Worm (Caenorhabditis elegans) whole organism, late embryonic: ENCODE data around the gene arl-1.
A peak's percentile ranks its signal among the peaks of the same experiment; 100 is the strongest.

Experiments
- C08G9.2 ChIP-seq: sonication (generic microtip); optimal IDR thresholded peaks from 2 replicates; lab custom pipeline; 2016; ENCODE audit warnings: mild to moderate bottlenecking, missing genetic modification characterization, moderate library complexity, missing compliant biosample characterization
- C38D4.7 ChIP-seq: fragments of 200-800 bp; sonication (Bioruptor generic); optimal IDR thresholded peaks from 2 replicates; lab custom pipeline; 2018; ENCODE audit warnings: mild to moderate bottlenecking, missing genetic modification characterization, moderate library complexity, missing compliant biosample characterization
- K02D7.2 ChIP-seq: sonication (generic microtip); optimal IDR thresholded peaks from 2 replicates; lab custom pipeline; 2017; ENCODE audit warnings: mild to moderate bottlenecking, missing genetic modification characterization, missing compliant biosample characterization
- K09A11.1 ChIP-seq: sonication (generic microtip); optimal IDR thresholded peaks from 2 replicates; lab custom pipeline; 2017; ENCODE audit warnings: antibody characterized with exemption, mild to moderate bottlenecking, missing genetic modification characterization, missing compliant biosample characterization; ENCODE audit not compliant: insufficient read depth
- Y22D7AL.16 ChIP-seq: sonication (generic microtip); optimal IDR thresholded peaks from 2 replicates; lab custom pipeline; 2016; ENCODE audit warnings: missing genetic modification characterization, missing compliant biosample characterization
- ahr-1 ChIP-seq: sonication (generic microtip); optimal IDR thresholded peaks from 2 replicates; lab custom pipeline; 2016; ENCODE audit warnings: missing genetic modification characterization, missing compliant biosample characterization
- ama-1 ChIP-seq: fragments of 150-350 bp; optimal IDR thresholded peaks from 2 replicates; lab custom pipeline; 2014
- ceh-14 ChIP-seq: sonication (generic microtip); optimal IDR thresholded peaks from 2 replicates; lab custom pipeline; 2016; ENCODE audit warnings: missing genotype, missing genetic modification characterization, missing compliant biosample characterization
- ceh-22 ChIP-seq: sonication (generic microtip); optimal IDR thresholded peaks from 2 replicates; lab custom pipeline; 2017; ENCODE audit warnings: missing biosample characterization, missing genetic modification characterization
- ceh-24 ChIP-seq: sonication (generic microtip); optimal IDR thresholded peaks from 2 replicates; lab custom pipeline; 2016; ENCODE audit warnings: mild to moderate bottlenecking, missing genetic modification characterization, missing compliant biosample characterization
- ceh-30 ChIP-seq: fragments of 150-350 bp; optimal IDR thresholded peaks from 2 replicates; lab custom pipeline; 2014; ENCODE audit warnings: missing biosample characterization, missing genetic modification characterization
- ceh-31 ChIP-seq: sonication (generic microtip); optimal IDR thresholded peaks from 2 replicates; lab custom pipeline; 2016; ENCODE audit warnings: missing genetic modification characterization, missing compliant biosample characterization
- ceh-34 ChIP-seq: sonication (generic microtip); optimal IDR thresholded peaks from 2 replicates; lab custom pipeline; 2016; ENCODE audit warnings: mild to moderate bottlenecking, missing genetic modification characterization, missing compliant biosample characterization
- ceh-48 ChIP-seq: sonication (generic microtip); optimal IDR thresholded peaks from 2 replicates; lab custom pipeline; 2016; ENCODE audit warnings: missing genetic modification characterization, inconsistent platforms, missing compliant biosample characterization
- ceh-9 ChIP-seq: sonication (generic microtip); optimal IDR thresholded peaks from 2 replicates; lab custom pipeline; 2016; ENCODE audit warnings: mild to moderate bottlenecking, missing genetic modification characterization, inconsistent platforms, missing compliant biosample characterization
- che-1 ChIP-seq: sonication (generic microtip); optimal IDR thresholded peaks from 2 replicates; lab custom pipeline; 2016; ENCODE audit warnings: mild to moderate bottlenecking, missing genetic modification characterization, missing compliant biosample characterization
- dve-1 ChIP-seq: sonication (generic microtip); optimal IDR thresholded peaks from 2 replicates; lab custom pipeline; 2017; ENCODE audit warnings: antibody characterized with exemption, mild to moderate bottlenecking, missing genetic modification characterization, missing compliant biosample characterization
- elt-2 ChIP-seq: sonication (generic microtip); optimal IDR thresholded peaks from 2 replicates; lab custom pipeline; 2016; ENCODE audit warnings: missing genetic modification reagents, missing genetic modification characterization, missing compliant biosample characterization
- elt-4 ChIP-seq: sonication (generic microtip); optimal IDR thresholded peaks from 2 replicates; lab custom pipeline; 2016; ENCODE audit warnings: missing genetic modification characterization, missing compliant biosample characterization
- eyg-1 ChIP-seq: sonication (generic microtip); optimal IDR thresholded peaks from 2 replicates; lab custom pipeline; 2016; ENCODE audit warnings: missing genotype, missing genetic modification characterization, missing compliant biosample characterization
- fax-1 ChIP-seq: sonication (generic microtip); optimal IDR thresholded peaks from 2 replicates; lab custom pipeline; 2016; ENCODE audit warnings: missing genotype, missing genetic modification characterization, missing compliant biosample characterization
- fkh-10 ChIP-seq: fragments of 150-350 bp; optimal IDR thresholded peaks from 2 replicates; lab custom pipeline; 2014; ENCODE audit warnings: missing biosample characterization, missing genetic modification reagents, missing genetic modification characterization
- fkh-6 ChIP-seq: sonication (generic microtip); optimal IDR thresholded peaks from 2 replicates; lab custom pipeline; 2016; ENCODE audit warnings: missing genetic modification characterization, missing compliant biosample characterization
- hlh-13 ChIP-seq: fragments of 200-800 bp; sonication (Bioruptor generic); optimal IDR thresholded peaks from 2 replicates; lab custom pipeline; 2018; ENCODE audit warnings: mild to moderate bottlenecking, missing genetic modification characterization, missing compliant biosample characterization
- hlh-6 ChIP-seq: sonication (generic microtip); optimal IDR thresholded peaks from 2 replicates; lab custom pipeline; 2016; ENCODE audit warnings: missing genotype, missing genetic modification characterization, missing compliant biosample characterization
- hlh-8 ChIP-seq: sonication (generic microtip); optimal IDR thresholded peaks from 2 replicates; lab custom pipeline; 2016; ENCODE audit warnings: missing genotype, missing genetic modification characterization, missing compliant biosample characterization
- lim-6 ChIP-seq: sonication (generic microtip); optimal IDR thresholded peaks from 2 replicates; lab custom pipeline; 2016; ENCODE audit warnings: missing genetic modification characterization, missing compliant biosample characterization
- lin-11 ChIP-seq: fragments of 200-800 bp; sonication (Bioruptor generic); optimal IDR thresholded peaks from 2 replicates; lab custom pipeline; 2018; ENCODE audit warnings: mild to moderate bottlenecking, missing genetic modification characterization, missing compliant biosample characterization
- mec-3 ChIP-seq: sonication (generic microtip); optimal IDR thresholded peaks from 2 replicates; lab custom pipeline; 2016; ENCODE audit warnings: borderline replicate concordance, missing genetic modification characterization, missing compliant biosample characterization
- nfya-1 ChIP-seq: sonication (generic microtip); optimal IDR thresholded peaks from 2 replicates; lab custom pipeline; 2017; ENCODE audit warnings: missing genetic modification characterization, mild to moderate bottlenecking, missing compliant biosample characterization, antibody characterized with exemption, moderate library complexity
- nhr-11 ChIP-seq: fragments of 150-350 bp; optimal IDR thresholded peaks from 2 replicates; lab custom pipeline; 2014; ENCODE audit warnings: missing biosample characterization, missing genetic modification characterization
- nhr-232 ChIP-seq: sonication (generic microtip); optimal IDR thresholded peaks from 2 replicates; lab custom pipeline; 2016; ENCODE audit warnings: missing genetic modification characterization, missing compliant biosample characterization
- npax-4 ChIP-seq: sonication (generic microtip); optimal IDR thresholded peaks from 2 replicates; lab custom pipeline; 2016; ENCODE audit warnings: missing genetic modification characterization, missing compliant biosample characterization
- pax-1 ChIP-seq: fragments of 150-350 bp; optimal IDR thresholded peaks from 2 replicates; lab custom pipeline; 2014; ENCODE audit warnings: missing biosample characterization, missing genetic modification characterization
- pha-4 ChIP-seq: fragments of 150-350 bp; optimal IDR thresholded peaks from 2 replicates; lab custom pipeline; 2018; ENCODE audit warnings: missing biosample characterization, missing genetic modification reagents, missing genetic modification characterization
- pros-1 ChIP-seq: fragments of 150-350 bp; optimal IDR thresholded peaks from 2 replicates; lab custom pipeline; 2014; ENCODE audit warnings: missing biosample characterization, missing genetic modification reagents, missing genetic modification characterization
- ref-2 ChIP-seq: sonication (generic microtip); optimal IDR thresholded peaks from 2 replicates; lab custom pipeline; 2016; ENCODE audit warnings: missing genetic modification characterization, missing compliant biosample characterization
- rnt-1 ChIP-seq: sonication (generic microtip); optimal IDR thresholded peaks from 2 replicates; lab custom pipeline; 2016; ENCODE audit warnings: missing genetic modification characterization, missing compliant biosample characterization
- sdc-2 ChIP-seq: sonication (generic microtip); optimal IDR thresholded peaks from 2 replicates; lab custom pipeline; 2016; ENCODE audit warnings: missing genotype, missing genetic modification characterization, missing compliant biosample characterization
- sox-2 ChIP-seq: fragments of 200-800 bp; sonication (Bioruptor generic); IDR thresholded peaks from 2 replicates; pipeline ENCODE4 v1.3.6; 2022; ENCODE audit warnings: missing genetic modification reagents, missing genetic modification characterization, missing compliant biosample characterization
- sox-4 ChIP-seq: sonication (generic microtip); optimal IDR thresholded peaks from 2 replicates; lab custom pipeline; 2017; ENCODE audit warnings: mild to moderate bottlenecking, missing genetic modification characterization, inconsistent platforms, missing compliant biosample characterization
- tbx-2 ChIP-seq: sonication (generic microtip); optimal IDR thresholded peaks from 2 replicates; lab custom pipeline; 2016; ENCODE audit warnings: missing genetic modification characterization, missing compliant biosample characterization
- tbx-7 ChIP-seq: sonication (generic microtip); optimal IDR thresholded peaks from 2 replicates; lab custom pipeline; 2016; ENCODE audit warnings: missing genotype, missing genetic modification characterization, missing compliant biosample characterization
- unc-3 ChIP-seq, 2 experiments: fragments of 200-800 bp in 1 of 2; sonication (Bioruptor generic) in 1 of 2; sonication (generic microtip) in 1 of 2; conservative IDR thresholded peaks in 1 of 2; optimal IDR thresholded peaks in 1 of 2; 2 replicates each; pipeline versions ENCODE4 v1.3.6 to Lab custom; 2016 to 2022; ENCODE audit warnings: missing compliant biosample characterization in 2 of 2, missing genetic modification characterization in 2 of 2, missing genetic modification reagents in 1 of 2
- unc-42 ChIP-seq: sonication (generic microtip); optimal IDR thresholded peaks from 2 replicates; lab custom pipeline; 2016; ENCODE audit warnings: missing genotype, missing genetic modification characterization, missing compliant biosample characterization
- unc-55 ChIP-seq: sonication (generic microtip); optimal IDR thresholded peaks from 2 replicates; lab custom pipeline; 2017; ENCODE audit warnings: missing biosample characterization, missing genetic modification reagents, missing genetic modification characterization
- zip-5 ChIP-seq: sonication (generic microtip); optimal IDR thresholded peaks from 2 replicates; lab custom pipeline; 2016; ENCODE audit warnings: missing genetic modification characterization, missing compliant biosample characterization
- ztf-16 ChIP-seq: sonication (generic microtip); optimal IDR thresholded peaks from 2 replicates; lab custom pipeline; 2017; ENCODE audit warnings: missing genetic modification characterization, missing compliant biosample characterization

The arl-1 gene

DNA sequence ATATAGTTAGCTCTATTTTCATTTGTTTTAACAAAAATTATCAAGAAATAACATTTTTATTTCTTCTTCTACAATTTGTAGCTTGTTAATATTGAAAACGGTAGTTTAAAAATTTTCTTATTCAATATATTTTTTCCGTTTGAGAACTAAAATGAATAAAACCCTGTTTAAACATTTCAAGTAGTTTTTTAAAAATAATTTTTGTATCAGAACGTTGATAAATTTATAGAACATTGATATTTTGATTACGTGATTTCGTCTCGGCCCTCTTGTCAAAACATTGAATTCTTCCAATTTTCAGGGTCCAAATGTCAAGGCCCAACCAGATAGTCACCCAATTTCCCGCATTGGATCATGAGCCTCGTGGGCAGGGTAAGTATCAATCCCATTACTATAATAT is 41.4 kb upstream of the arl-1 start, which contains the start of gene pqn-73:
TSS of gene pqn-73 (plus strand) at position 301 of the 400 bp plus-strand sequence.
- no peak for TF ChIP-seq hlh-6
- no peak for TF ChIP-seq unc-42 (tag; lab: Kevin White, UChicago)
- TF ChIP-seq elt-2 (tag; lab: Kevin White, UChicago) = no peak
- TF ChIP-seq ceh-34 = no peak
- TF ChIP-seq Y22D7AL.16 (tag; lab: Kevin White, UChicago) = no peak
- no peak for TF ChIP-seq zip-5 (tag; lab: Kevin White, UChicago)
- no peak for TF ChIP-seq nhr-232
- TF ChIP-seq fkh-10 (GFP tag; lab: Kevin White, UChicago) = no peak
- no peak for TF ChIP-seq ceh-24
- TF ChIP-seq eyg-1 (tag; lab: Kevin White, UChicago) = no peak
- no peak for TF ChIP-seq nfya-1 (tag; lab: Kevin White, UChicago)
- TF ChIP-seq sox-2 (GFP tag; lab: Robert Waterston, UW) = no peak
- no peak for TF ChIP-seq ref-2
- no peak for TF ChIP-seq ceh-9 (tag; lab: Kevin White, UChicago)
- TF ChIP-seq lim-6 (tag; lab: Kevin White, UChicago) = no peak
- no peak for TF ChIP-seq unc-55 (GFP tag; lab: Kevin White, UChicago)
- TF ChIP-seq hlh-13 (GFP tag; lab: Kevin White, UChicago) = no peak
- no peak for TF ChIP-seq pha-4 (tag; lab: Kevin White, UChicago)
- no peak for TF ChIP-seq ceh-14 (tag; lab: Kevin White, UChicago)

DNA sequence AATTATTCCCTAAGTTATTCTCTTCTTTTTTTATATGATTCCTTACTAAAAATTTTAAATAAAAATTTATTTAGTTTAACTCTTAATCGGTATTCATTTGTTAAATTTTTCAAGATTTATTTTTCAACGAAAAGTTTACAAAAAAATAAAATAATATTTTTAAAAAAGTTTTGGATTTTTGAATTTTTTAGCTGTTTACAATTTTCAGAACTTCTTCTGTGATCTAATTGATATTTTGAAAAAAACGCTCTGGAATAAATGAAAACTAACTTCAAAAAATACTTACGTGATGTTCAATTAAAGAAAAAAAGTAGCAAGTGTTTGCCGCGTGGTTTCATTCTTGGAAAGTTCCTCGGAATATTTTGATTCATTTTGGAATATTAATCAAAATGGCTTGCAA is 36.5 kb upstream of the arl-1 start, which contains the start of gene decr-1.2:
TSS of gene decr-1.2 (plus strand) at position 301 of the 400 bp plus-strand sequence.
- TF ChIP-seq dve-1 = no peak
- no peak for TF ChIP-seq lim-6 (tag; lab: Kevin White, UChicago)
- TF ChIP-seq sox-4 (tag; lab: Kevin White, UChicago) = no peak
- no peak for TF ChIP-seq ref-2
- no peak for TF ChIP-seq K02D7.2
- TF ChIP-seq ceh-24 = no peak
- no peak for TF ChIP-seq C08G9.2 (tag; lab: Kevin White, UChicago)
- no peak for TF ChIP-seq hlh-8 (tag; lab: Kevin White, UChicago)
- no peak for TF ChIP-seq K09A11.1 (tag; lab: Kevin White, UChicago)
- no peak for TF ChIP-seq pax-1 (tag; lab: Kevin White, UChicago)
- TF ChIP-seq tbx-7 (tag; lab: Kevin White, UChicago) = no peak
- TF ChIP-seq lin-11 (tag; lab: Kevin White, UChicago) = no peak

DNA sequence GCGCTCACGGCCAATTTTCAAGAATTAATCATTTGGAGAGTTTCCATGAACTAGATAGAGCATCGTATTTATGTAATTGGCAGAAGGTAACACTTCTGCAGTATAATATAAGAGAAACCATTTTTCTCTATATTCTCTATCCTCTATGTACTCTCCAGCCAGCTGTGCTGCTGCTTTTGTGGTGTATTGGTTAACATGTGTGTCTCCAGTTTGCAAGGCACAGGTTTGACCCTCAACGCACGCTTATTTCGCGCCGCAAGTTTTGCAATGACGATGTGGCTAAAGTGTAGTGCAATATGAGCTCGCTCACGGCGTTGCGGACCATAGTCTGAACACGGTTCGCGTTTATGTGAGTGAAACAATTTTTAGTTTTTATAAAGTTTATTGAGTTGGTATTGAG is 34.8 kb upstream of the arl-1 start:
- TF ChIP-seq pros-1 (tag; lab: Kevin White, UChicago) (no peak), unc-3 (GFP tag; conservative IDR thresholded peaks at IDR 0.05; lab: Robert Waterston, UW) (peak; percentile 71; the same call in 1 of the 2 replicates), unc-3 (tag; optimal IDR thresholded peaks at IDR 0.05; lab: Kevin White, UChicago) (peak; percentile 75), che-1 (peak; percentile 88), unc-55 (GFP tag; lab: Kevin White, UChicago) (no peak), hlh-6 (peak; percentile 85), C38D4.7 (GFP tag; lab: Kevin White, UChicago) (peak; percentile 78), ceh-22 (tag; lab: Kevin White, UChicago) (no peak), ceh-30 (tag; lab: Kevin White, UChicago) (peak; percentile 28), lin-11 (tag; lab: Kevin White, UChicago) (peak; percentile 83), fax-1 (tag; lab: Kevin White, UChicago) (peak; percentile 72), ceh-31 (peak; percentile 66), sox-2 (GFP tag; lab: Robert Waterston, UW) (peak; percentile 74), ama-1 (no peak), nhr-232 (peak; percentile 65), zip-5 (tag; lab: Kevin White, UChicago) (peak; percentile 33), dve-1 (peak; percentile 89), hlh-8 (tag; lab: Kevin White, UChicago) (peak; percentile 91), nhr-11 (no peak), rnt-1 (tag; lab: Kevin White, UChicago) (peak; percentile 79), ahr-1 (peak; percentile 75), fkh-6 (tag; lab: Kevin White, UChicago) (peak; percentile 78), npax-4 (peak; percentile 55), ceh-9 (tag; lab: Kevin White, UChicago) (peak; percentile 33), ceh-34 (peak; percentile 90), mec-3 (tag; lab: Kevin White, UChicago) (no peak), ceh-48 (tag; lab: Kevin White, UChicago) (peak; percentile 82), elt-4 (tag; lab: Kevin White, UChicago) (no peak), ref-2 (no peak), lim-6 (tag; lab: Kevin White, UChicago) (no peak), ztf-16 (tag; lab: Kevin White, UChicago) (peak; percentile 75), sdc-2 (tag; lab: Kevin White, UChicago) (peak; percentile 63), tbx-2 (peak; percentile 88)
